Worm (Caenorhabditis elegans) whole organism, late embryonic: ENCODE results near the gene shk-1.

Experiments
- F13H6.1 ChIP-seq: sonication (generic microtip); optimal IDR thresholded peaks from 2 replicates; lab custom pipeline; 2016; ENCODE audit warnings: missing genetic modification characterization, missing compliant biosample characterization
- K02D7.2 ChIP-seq: sonication (generic microtip); optimal IDR thresholded peaks from 2 replicates; lab custom pipeline; 2017; ENCODE audit warnings: mild to moderate bottlenecking, missing genetic modification characterization, missing compliant biosample characterization
- K09A11.1 ChIP-seq: sonication (generic microtip); optimal IDR thresholded peaks from 2 replicates; lab custom pipeline; 2017; ENCODE audit warnings: antibody characterized with exemption, mild to moderate bottlenecking, missing genetic modification characterization, missing compliant biosample characterization; ENCODE audit not compliant: insufficient read depth
- Y22D7AL.16 ChIP-seq: sonication (generic microtip); optimal IDR thresholded peaks from 2 replicates; lab custom pipeline; 2016; ENCODE audit warnings: missing genetic modification characterization, missing compliant biosample characterization
- ceh-30 ChIP-seq: fragments of 150-350 bp; optimal IDR thresholded peaks from 2 replicates; lab custom pipeline; 2014; ENCODE audit warnings: missing biosample characterization, missing genetic modification characterization
- dve-1 ChIP-seq: sonication (generic microtip); optimal IDR thresholded peaks from 2 replicates; lab custom pipeline; 2017; ENCODE audit warnings: antibody characterized with exemption, mild to moderate bottlenecking, missing genetic modification characterization, missing compliant biosample characterization
- elt-4 ChIP-seq: sonication (generic microtip); optimal IDR thresholded peaks from 2 replicates; lab custom pipeline; 2016; ENCODE audit warnings: missing genetic modification characterization, missing compliant biosample characterization
- fax-1 ChIP-seq: sonication (generic microtip); optimal IDR thresholded peaks from 2 replicates; lab custom pipeline; 2016; ENCODE audit warnings: missing genotype, missing genetic modification characterization, missing compliant biosample characterization
- hlh-30 ChIP-seq: sonication (generic microtip); optimal IDR thresholded peaks from 2 replicates; lab custom pipeline; 2017; ENCODE audit warnings: antibody characterized with exemption, missing genetic modification characterization, missing compliant biosample characterization; ENCODE audit not compliant: insufficient read depth
- lin-11 ChIP-seq: fragments of 200-800 bp; sonication (Bioruptor generic); optimal IDR thresholded peaks from 2 replicates; lab custom pipeline; 2018; ENCODE audit warnings: mild to moderate bottlenecking, missing genetic modification characterization, missing compliant biosample characterization
- nhr-11 ChIP-seq: fragments of 150-350 bp; optimal IDR thresholded peaks from 2 replicates; lab custom pipeline; 2014; ENCODE audit warnings: missing biosample characterization, missing genetic modification characterization
- nhr-232 ChIP-seq: sonication (generic microtip); optimal IDR thresholded peaks from 2 replicates; lab custom pipeline; 2016; ENCODE audit warnings: missing genetic modification characterization, missing compliant biosample characterization
- pha-4 ChIP-seq: fragments of 150-350 bp; optimal IDR thresholded peaks from 2 replicates; lab custom pipeline; 2018; ENCODE audit warnings: missing biosample characterization, missing genetic modification reagents, missing genetic modification characterization

DNA sequence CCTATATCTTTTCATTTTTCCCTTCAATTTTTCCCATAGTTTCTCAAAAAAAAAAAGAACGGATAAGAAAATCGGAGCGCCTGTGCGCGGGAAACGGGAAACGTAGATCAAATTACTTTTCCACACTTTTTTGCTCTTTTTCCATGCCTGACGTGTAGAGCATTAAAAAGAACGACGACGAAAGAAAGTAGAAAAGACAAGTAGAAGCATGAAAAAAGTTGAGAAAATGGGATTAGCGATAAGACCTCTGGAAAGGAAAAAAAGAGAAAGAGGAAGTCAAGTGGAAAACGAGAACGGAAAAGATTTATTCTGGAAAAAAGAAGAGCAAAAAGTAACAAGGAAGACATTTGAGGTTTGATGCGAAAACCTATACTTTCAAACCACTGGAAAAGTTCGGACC is 29.5 kb upstream of the shk-1 start:
- TF ChIP-seq pha-4 (no peak), lin-11 (tag; lab: Kevin White, UChicago) (no peak), nhr-11 (no peak), F13H6.1 (no peak), nhr-232 (no peak), elt-4 (no peak), hlh-30 (tag; lab: Kevin White, UChicago) (no peak), ceh-30 (tag; lab: Kevin White, UChicago) (no peak), K09A11.1 (tag; lab: Kevin White, UChicago) (no peak), Y22D7AL.16 (no peak), K02D7.2 (no peak), fax-1 (tag; lab: Kevin White, UChicago) (no peak), dve-1 (no peak)
